Worm (Caenorhabditis elegans): Measurements from ENCODE around the gene tag-124.

The tag-124 gene

ce11 chrII:9619995-9620535, 29.0 kb downstream of the tag-124 start (continued):
- no peak for TF ChIP-seq cey-2 (tag; optimal IDR thresholded peaks at IDR 0.05; ENCODE audit: borderline replicate concordance, insufficient read depth)
- no peak for TF ChIP-seq daf-8 (GFP tag; IDR thresholded peaks at IDR 0.05)
- peak; percentile 41 for TF ChIP-seq pqm-1 (tag; optimal IDR thresholded peaks at IDR 0.05)
- TF ChIP-seq ceh-20 (GFP tag; IDR thresholded peaks at IDR 0.05): no peak
- no peak for TF ChIP-seq ceh-82 (tag; optimal IDR thresholded peaks at IDR 0.05)
- no peak for TF ChIP-seq unc-130 (GFP tag; optimal IDR thresholded peaks at IDR 0.05)
- TF ChIP-seq dpl-1 (GFP tag; optimal IDR thresholded peaks at IDR 0.05): no peak
- no peak for TF ChIP-seq Y48G9A.11 (GFP tag; IDR thresholded peaks at IDR 0.05)
- no peak for TF ChIP-seq nhr-42 (GFP tag; IDR thresholded peaks at IDR 0.05)
- no peak for TF ChIP-seq ceh-44 (GFP tag; IDR thresholded peaks at IDR 0.05)
- TF ChIP-seq aha-1 (tag): no peak
- peak; percentile 14 for TF ChIP-seq zip-2 (tag; optimal IDR thresholded peaks at IDR 0.05)
- no peak for TF ChIP-seq unc-39 (tag; optimal IDR thresholded peaks at IDR 0.05)
- TF ChIP-seq nhr-28 (tag; optimal IDR thresholded peaks at IDR 0.05): peak; percentile 66
- no peak for TF ChIP-seq ZK546.5 (tag; optimal IDR thresholded peaks at IDR 0.05)
- no peak for TF ChIP-seq fkh-10 (GFP tag; optimal IDR thresholded peaks at IDR 0.05)
- no peak for TF ChIP-seq spr-3 (GFP tag; optimal IDR thresholded peaks at IDR 0.05)
- no peak for TF ChIP-seq ceh-28 (tag; optimal IDR thresholded peaks at IDR 0.05)
- TF ChIP-seq daf-19 (GFP tag; conservative IDR thresholded peaks at IDR 0.05): no peak
- TF ChIP-seq fos-1 (tag; optimal IDR thresholded peaks at IDR 0.05): no peak
- TF ChIP-seq lin-38 (GFP tag; IDR thresholded peaks at IDR 0.05): peak; percentile 7; the same call in 1 of the 2 replicates
- TF ChIP-seq Y75B8A.6 (GFP tag; IDR thresholded peaks at IDR 0.05): no peak
- no peak for TF ChIP-seq zip-11 (GFP tag; IDR thresholded peaks at IDR 0.05)
- TF ChIP-seq nhr-77 (tag; optimal IDR thresholded peaks at IDR 0.05): no peak
- TF ChIP-seq zfp-3 (GFP tag; conservative IDR thresholded peaks at IDR 0.05): no peak
- TF ChIP-seq nhr-41 (GFP tag; IDR thresholded peaks at IDR 0.05): no peak
- TF ChIP-seq aly-2 (tag; optimal IDR thresholded peaks at IDR 0.05): no peak
- TF ChIP-seq ztf-11 (tag; optimal IDR thresholded peaks at IDR 0.05): no peak
- TF ChIP-seq lim-7 (GFP tag; IDR thresholded peaks at IDR 0.05): no peak
- TF ChIP-seq mxl-3 (GFP tag; optimal IDR thresholded peaks at IDR 0.05): peak; percentile 48
- peak; percentile 17 for TF ChIP-seq mes-2 (tag; optimal IDR thresholded peaks at IDR 0.05; ENCODE audit: poor library complexity, severe bottlenecking)
- no peak for TF ChIP-seq F26F4.8 (GFP tag; conservative IDR thresholded peaks at IDR 0.05)
- no peak for TF ChIP-seq mep-1 (tag; optimal IDR thresholded peaks at IDR 0.05)
- TF ChIP-seq jun-1 (tag; optimal IDR thresholded peaks at IDR 0.05): no peak
- TF ChIP-seq daf-16 (GFP tag; optimal IDR thresholded peaks at IDR 0.05): no peak
- no peak for TF ChIP-seq daf-16 (tag; optimal IDR thresholded peaks at IDR 0.05)
- TF ChIP-seq ceh-32 (tag; optimal IDR thresholded peaks at IDR 0.05; ENCODE audit: poor library complexity): no peak
- TF ChIP-seq php-3 (GFP tag; IDR thresholded peaks at IDR 0.05): no peak
- no peak for TF ChIP-seq D1046.2 (GFP tag; IDR thresholded peaks at IDR 0.05)
- no peak for TF ChIP-seq lin-39 (tag; optimal IDR thresholded peaks at IDR 0.05)
- TF ChIP-seq R02D3.7 (tag; optimal IDR thresholded peaks at IDR 0.05): no peak
- no peak for TF ChIP-seq mxl-2 (GFP tag; conservative IDR thresholded peaks at IDR 0.05)
- no peak for TF ChIP-seq nhr-10 (tag; optimal IDR thresholded peaks at IDR 0.05)
- TF ChIP-seq madf-9 (GFP tag; conservative IDR thresholded peaks at IDR 0.05): no peak

ce11 chrII:9620616-9621015, 29.5 kb downstream of the tag-124 start:
- TF ChIP-seq php-3 (GFP tag; IDR thresholded peaks at IDR 0.05) (peak; percentile 76), lin-15B (tag; optimal IDR thresholded peaks at IDR 0.05) (no peak), fkh-10 (GFP tag; optimal IDR thresholded peaks at IDR 0.05) (no peak), dmd-8 (GFP tag; IDR thresholded peaks at IDR 0.05) (no peak), nhr-42 (GFP tag; IDR thresholded peaks at IDR 0.05) (no peak), nhr-111 (GFP tag; optimal IDR thresholded peaks at IDR 0.05) (no peak), tra-1 (GFP tag; IDR thresholded peaks at IDR 0.05) (no peak; the same call in 1 of the 2 replicates), unc-62 (GFP tag; optimal IDR thresholded peaks at IDR 0.05 in 1 of 2) (no peak), unc-62 (tag; optimal IDR thresholded peaks at IDR 0.05) (no peak), ama-1 (optimal IDR thresholded peaks at IDR 0.05) (no peak), rbr-2 (tag; optimal IDR thresholded peaks at IDR 0.05) (no peak), ZK546.5 (tag; optimal IDR thresholded peaks at IDR 0.05) (no peak), zip-2 (tag; optimal IDR thresholded peaks at IDR 0.05) (no peak), lin-29 (GFP tag; IDR thresholded peaks at IDR 0.05) (no peak), mxl-3 (GFP tag; optimal IDR thresholded peaks at IDR 0.05) (no peak), dmd-9 (GFP tag; IDR thresholded peaks at IDR 0.05) (no peak), spr-1 (tag; optimal IDR thresholded peaks at IDR 0.05) (no peak)

Measured in whole organism, L4 larva.